ENCODE assay signal across 2 worm cellular contexts in genomic region chrV:14120674-14121073, ce11.
A peak's percentile ranks its signal among the peaks of the same experiment; 100 is the strongest.
TF ChIP-seq lines count a peak whose summit lies in the region.

No protein-coding gene starts in this region.

TF ChIP-seq in whole organism, L4 larva, 104 proteins besides CTCF, POLR2A, EP300 and RAD21:
- TF ChIP-seq duxl-1 (tag; optimal IDR thresholded peaks at IDR 0.05; lab: Kevin White, UChicago; ENCODE audit: poor library complexity) (no peak), T26A8.4 (GFP tag; IDR thresholded peaks at IDR 0.05; lab: Robert Waterston, UW) (no peak), unc-39 (tag; optimal IDR thresholded peaks at IDR 0.05; lab: Kevin White, UChicago) (no peak), zfp-2 (tag; optimal IDR thresholded peaks at IDR 0.05; lab: Kevin White, UChicago) (no peak), set-16 (GFP tag; IDR thresholded peaks at IDR 0.05; lab: Robert Waterston, UW) (peak; percentile 71), zfp-3 (GFP tag; conservative IDR thresholded peaks at IDR 0.05; lab: Robert Waterston, UW) (no peak), F26F4.8 (GFP tag; conservative IDR thresholded peaks at IDR 0.05; lab: Robert Waterston, UW) (no peak), arid-1 (GFP tag; conservative IDR thresholded peaks at IDR 0.05; lab: Robert Waterston, UW) (no peak), unc-62 (GFP tag; optimal IDR thresholded peaks at IDR 0.05 in 1 of 2; lab: Kevin White, UChicago) (peak in 1 of 2 experiments; percentile 75), unc-62 (tag; optimal IDR thresholded peaks at IDR 0.05; lab: Kevin White, UChicago) (no peak)

TF ChIP-seq in whole organism, young adult, 124 proteins besides CTCF, POLR2A, EP300 and RAD21:
- TF ChIP-seq K11D2.4 (GFP tag; IDR thresholded peaks at IDR 0.05; lab: Robert Waterston, UW), result peak; percentile 26; the same call in 1 of the 2 replicates
- TF ChIP-seq egrh-3 (GFP tag; IDR thresholded peaks at IDR 0.05; lab: Robert Waterston, UW), result peak; percentile 24; the same call in 1 of the 2 replicates
- peak; percentile 58; the same call in 1 of the 2 replicates for TF ChIP-seq zfh-2 (GFP tag; conservative IDR thresholded peaks at IDR 0.05; lab: Robert Waterston, UW)
- no peak for TF ChIP-seq snpc-4 (GFP tag; optimal IDR thresholded peaks at IDR 0.05; lab: Kevin White, UChicago)
- no peak for TF ChIP-seq snpc-4 (tag; optimal IDR thresholded peaks at IDR 0.05; lab: Kevin White, UChicago)
TF ChIP-seq in whole organism, young adult: peak in this region for 3.
